Fruit fly (Drosophila melanogaster) whole organism, adult: ENCODE measurements around the gene aln.

Experiments
- CG12768 ChIP-seq: fragments of 200-800 bp; sonication (Bioruptor generic); optimal IDR thresholded peaks from 2 replicates; lab custom pipeline; 2017; ENCODE audit warnings: missing biosample characterization, missing genetic modification characterization, mild to moderate bottlenecking, moderate library complexity, missing genetic modification reagents
- CG14711 ChIP-seq: fragments of 200-800 bp; sonication (Bioruptor generic); optimal IDR thresholded peaks from 2 replicates; lab custom pipeline; 2018; ENCODE audit warnings: missing biosample characterization, mild to moderate bottlenecking, missing genetic modification characterization, moderate library complexity
- CG1620 ChIP-seq: fragments of 200-800 bp; sonication (Bioruptor generic); optimal IDR thresholded peaks from 2 replicates; lab custom pipeline; 2016; ENCODE audit warnings: missing biosample characterization, missing genetic modification characterization
- CG33017 ChIP-seq: fragments of 200-800 bp; sonication (Bioruptor generic); optimal IDR thresholded peaks from 2 replicates; lab custom pipeline; 2018; ENCODE audit warnings: missing biosample characterization, mild to moderate bottlenecking, missing genetic modification characterization, moderate library complexity
- CG5204 ChIP-seq: fragments of 200-800 bp; sonication (Bioruptor generic); optimal IDR thresholded peaks from 2 replicates; lab custom pipeline; 2016; ENCODE audit warnings: missing biosample characterization, missing genetic modification characterization
- CG7045 ChIP-seq: fragments of 200-800 bp; sonication (Bioruptor generic); optimal IDR thresholded peaks from 2 replicates; lab custom pipeline; 2017; ENCODE audit warnings: missing biosample characterization, mild to moderate bottlenecking, missing genetic modification characterization
- CG7101 ChIP-seq: fragments of 200-800 bp; sonication (Bioruptor generic); optimal IDR thresholded peaks from 2 replicates; lab custom pipeline; 2018; ENCODE audit warnings: missing biosample characterization, mild to moderate bottlenecking, missing genetic modification characterization, moderate library complexity
- Clk ChIP-seq: fragments of 200-800 bp; sonication (Bioruptor generic); optimal IDR thresholded peaks from 2 replicates; lab custom pipeline; 2017; ENCODE audit warnings: missing biosample characterization, missing genetic modification characterization
- Crg-1 ChIP-seq: fragments of 200-800 bp; sonication (Bioruptor generic); optimal IDR thresholded peaks from 2 replicates; lab custom pipeline; 2016; ENCODE audit warnings: missing biosample characterization, missing genetic modification characterization
- Hr96 ChIP-seq: fragments of 200-800 bp; sonication (Bioruptor generic); optimal IDR thresholded peaks from 2 replicates; lab custom pipeline; 2016; ENCODE audit warnings: missing biosample characterization, missing genetic modification characterization
- Mnt ChIP-seq: fragments of 200-800 bp; sonication (Bioruptor generic); optimal IDR thresholded peaks from 2 replicates; lab custom pipeline; 2016; ENCODE audit warnings: missing biosample characterization, mild to moderate bottlenecking, missing genetic modification characterization
- bab1 ChIP-seq: fragments of 200-800 bp; sonication (Bioruptor generic); optimal IDR thresholded peaks from 3 replicates; lab custom pipeline; 2019; ENCODE audit warnings: missing biosample characterization, mild to moderate bottlenecking, missing genetic modification characterization, moderate library complexity
- cic ChIP-seq: fragments of 200-800 bp; sonication (Bioruptor generic); optimal IDR thresholded peaks from 2 replicates; lab custom pipeline; 2017; ENCODE audit warnings: missing biosample characterization, mild to moderate bottlenecking, missing genetic modification characterization, moderate library complexity
- cnc ChIP-seq, 2 experiments: fragments of >200 bp; optimal IDR thresholded peaks; 2 replicates each; lab custom pipeline; 2017
- kay ChIP-seq: fragments of 200-800 bp; sonication (Bioruptor generic); peaks from one replicate; lab custom pipeline; 2016; ENCODE audit warnings: missing biosample characterization, missing genetic modification characterization, borderline replicate concordance
- ovo ChIP-seq: fragments of 200-800 bp; sonication (Bioruptor generic); optimal IDR thresholded peaks from 2 replicates; lab custom pipeline; 2016; ENCODE audit warnings: missing biosample characterization, missing genetic modification characterization
- pad ChIP-seq: fragments of 200-800 bp; sonication (Bioruptor generic); optimal IDR thresholded peaks from 3 replicates; lab custom pipeline; 2017; ENCODE audit warnings: missing biosample characterization, missing genetic modification characterization, mild to moderate bottlenecking, moderate library complexity, missing genetic modification reagents
- tj ChIP-seq: fragments of 200-800 bp; sonication (Bioruptor generic); optimal IDR thresholded peaks from 3 replicates; lab custom pipeline; 2017; ENCODE audit warnings: missing biosample characterization, mild to moderate bottlenecking, missing genetic modification characterization, moderate library complexity
- toe ChIP-seq: fragments of 200-800 bp; sonication (Bioruptor generic); optimal IDR thresholded peaks from 2 replicates; lab custom pipeline; 2016; ENCODE audit warnings: missing biosample characterization, missing genetic modification characterization

The aln gene

DNA sequence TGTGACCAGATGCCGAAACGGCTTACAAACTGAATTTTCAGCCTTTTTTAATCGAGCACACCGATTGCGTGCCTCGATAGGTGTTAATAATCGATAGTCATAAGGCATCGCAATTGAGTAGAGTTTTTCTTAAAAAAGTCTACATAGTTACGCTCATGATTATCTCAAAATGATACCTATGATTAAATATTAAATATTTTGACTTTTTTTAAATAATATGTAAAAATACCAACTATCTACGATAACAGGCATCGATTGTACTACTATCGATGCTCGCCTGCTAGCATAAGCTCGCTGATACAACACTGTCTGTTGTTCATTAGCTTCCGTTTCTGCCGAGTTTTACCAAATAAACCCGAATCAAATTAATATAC lies 41.1 kb downstream of the aln start:
- TF ChIP-seq CG1620 (GFP tag; lab: Kevin White, UChicago) (peak; percentile 5), Mnt (GFP tag; lab: Kevin White, UChicago) (no peak), kay (GFP tag; lab: Kevin White, UChicago) (no peak), pad (GFP tag; lab: Kevin White, UChicago) (peak; percentile 38), CG7045 (GFP tag; lab: Kevin White, UChicago) (peak; percentile 4), CG14711 (tag; lab: Kevin White, UChicago) (peak; percentile 5), Hr96 (GFP tag; lab: Kevin White, UChicago) (no peak), CG5204 (GFP tag; lab: Kevin White, UChicago) (no peak), CG7101 (tag; lab: Kevin White, UChicago) (peak; percentile 60), bab1 (GFP tag; lab: Kevin White, UChicago) (peak; percentile 79), cic (GFP tag; lab: Kevin White, UChicago) (no peak), ovo (GFP tag; lab: Kevin White, UChicago) (no peak), CG33017 (tag; lab: Kevin White, UChicago) (no peak), Crg-1 (no peak)

DNA sequence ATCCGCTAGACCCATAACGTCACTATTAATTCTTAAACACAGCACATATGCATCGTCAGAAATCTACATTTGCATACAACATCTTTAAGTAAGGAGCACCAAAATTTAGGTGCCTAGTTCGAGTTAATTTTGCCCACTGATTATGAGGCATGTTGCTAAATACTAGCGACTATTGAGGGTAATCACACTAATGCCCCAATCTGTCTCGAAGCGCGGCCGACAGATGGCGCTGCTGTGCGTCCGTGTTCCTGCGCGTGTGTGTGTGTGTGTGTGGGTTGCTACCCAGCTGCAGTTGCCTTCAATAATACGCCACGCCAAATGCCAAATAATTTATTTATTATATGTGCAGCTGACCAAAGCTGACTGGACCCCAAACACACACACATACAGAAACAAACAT lies 47.6 kb downstream of the aln start:
- TF ChIP-seq tj (no peak), kay (GFP tag; lab: Kevin White, UChicago) (no peak), Crg-1 (no peak), CG14711 (tag; lab: Kevin White, UChicago) (no peak), Hr96 (GFP tag; lab: Kevin White, UChicago) (no peak), Clk (GFP tag; lab: Kevin White, UChicago) (no peak), cnc (optimal IDR thresholded peaks at IDR 0.05; lab: Kevin White, UChicago) (no peak), CG7045 (GFP tag; lab: Kevin White, UChicago) (no peak), Mnt (GFP tag; lab: Kevin White, UChicago) (no peak), cic (GFP tag; lab: Kevin White, UChicago) (no peak), pad (GFP tag; lab: Kevin White, UChicago) (no peak), CG7101 (tag; lab: Kevin White, UChicago) (no peak), CG1620 (GFP tag; lab: Kevin White, UChicago) (no peak), CG5204 (GFP tag; lab: Kevin White, UChicago) (no peak), CG12768 (GFP tag; lab: Kevin White, UChicago) (no peak), ovo (GFP tag; lab: Kevin White, UChicago) (no peak)

DNA sequence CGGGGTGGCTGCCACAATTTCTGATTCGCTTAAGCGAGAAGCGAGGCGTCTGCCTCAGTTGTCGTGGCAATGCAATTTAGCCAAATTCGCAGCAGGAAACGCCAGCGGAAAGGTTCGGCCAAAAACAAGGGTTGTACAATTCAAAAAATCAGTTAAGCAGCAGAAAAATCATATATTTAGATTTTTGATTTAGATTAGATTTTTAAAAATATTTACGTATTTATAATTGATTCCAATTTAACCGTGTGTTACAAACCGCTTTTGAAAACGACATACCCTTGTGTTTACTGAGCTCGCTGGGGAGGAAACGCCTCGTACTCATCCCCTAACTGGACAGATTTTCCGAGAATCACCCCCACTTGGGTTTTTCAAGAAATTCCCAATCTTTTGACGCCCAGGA lies 49.7 kb downstream of the aln start:
- no peak for TF ChIP-seq CG1620 (GFP tag; lab: Kevin White, UChicago)
- no peak for TF ChIP-seq bab1 (GFP tag; lab: Kevin White, UChicago)
- TF ChIP-seq Crg-1 = no peak
- TF ChIP-seq toe (GFP tag; lab: Kevin White, UChicago) = no peak
- no peak for TF ChIP-seq CG7101 (tag; lab: Kevin White, UChicago)
- no peak for TF ChIP-seq CG5204 (GFP tag; lab: Kevin White, UChicago)
- no peak for TF ChIP-seq Clk (GFP tag; lab: Kevin White, UChicago)
